Worm (Caenorhabditis elegans) whole organism, L2 larva: ENCODE measurements around the gene F08G2.4.

Source experiments
- C34F6.9 ChIP-seq: fragments of 150-350 bp; optimal IDR thresholded peaks from 2 replicates; lab custom pipeline; 2014; ENCODE audit warnings: missing biosample characterization, missing genetic modification characterization
- F13H6.1 ChIP-seq: sonication (generic microtip); optimal IDR thresholded peaks from 2 replicates; lab custom pipeline; 2016; ENCODE audit warnings: missing genetic modification characterization, missing compliant biosample characterization
- R02D3.7 ChIP-seq: fragments of 150-350 bp; optimal IDR thresholded peaks from 2 replicates; lab custom pipeline; 2014; ENCODE audit warnings: missing biosample characterization, missing genetic modification characterization
- Y55F3AM.14 ChIP-seq: fragments of 200-800 bp; sonication (Bioruptor generic); optimal IDR thresholded peaks from 2 replicates; lab custom pipeline; 2018; ENCODE audit warnings: mild to moderate bottlenecking, missing genetic modification characterization, missing compliant biosample characterization
- ama-1 ChIP-seq: fragments of 150-350 bp; optimal IDR thresholded peaks from 2 replicates; lab custom pipeline; 2018; ENCODE audit warnings: inconsistent platforms
- blmp-1 ChIP-seq: sonication (generic microtip); optimal IDR thresholded peaks from 2 replicates; lab custom pipeline; 2017; ENCODE audit warnings: missing genetic modification characterization, mild to moderate bottlenecking, missing compliant biosample characterization, antibody characterized with exemption, moderate library complexity; ENCODE audit not compliant: insufficient read depth
- ceh-82 ChIP-seq: fragments of 150-350 bp; optimal IDR thresholded peaks from 2 replicates; lab custom pipeline; 2014; ENCODE audit warnings: missing biosample characterization, missing genetic modification characterization
- crh-2 ChIP-seq: sonication (generic microtip); optimal IDR thresholded peaks from 2 replicates; lab custom pipeline; 2017; ENCODE audit warnings: missing biosample characterization, missing genetic modification characterization
- elt-1 ChIP-seq: fragments of 150-350 bp; optimal IDR thresholded peaks from 2 replicates; lab custom pipeline; 2014; ENCODE audit warnings: missing biosample characterization, missing genetic modification characterization
- fos-1 ChIP-seq: fragments of 150-350 bp; optimal IDR thresholded peaks from 2 replicates; lab custom pipeline; 2014; ENCODE audit warnings: missing biosample characterization, missing genetic modification characterization
- lin-39 ChIP-seq: fragments of 150-350 bp; optimal IDR thresholded peaks from 2 replicates; lab custom pipeline; 2014; ENCODE audit warnings: missing biosample characterization, missing genetic modification reagents, missing genetic modification characterization
- lsy-2 ChIP-seq, 2 experiments: fragments of 150-350 bp in 1 of 2; sonication (generic microtip) in 1 of 2; optimal IDR thresholded peaks; 2 replicates each; lab custom pipeline; 2014 to 2017; ENCODE audit warnings: missing biosample characterization in 2 of 2, missing genetic modification characterization in 2 of 2
- mdl-1 ChIP-seq, 2 experiments: fragments of 150-350 bp in 1 of 2; sonication (generic microtip) in 1 of 2; optimal IDR thresholded peaks; 2 replicates each; lab custom pipeline; 2017; ENCODE audit warnings: missing biosample characterization in 2 of 2, missing genetic modification characterization in 2 of 2
- nhr-12 ChIP-seq: fragments of 150-350 bp; optimal IDR thresholded peaks from 2 replicates; lab custom pipeline; 2014; ENCODE audit warnings: missing biosample characterization, missing genetic modification characterization
- nhr-23 ChIP-seq: fragments of 150-350 bp; optimal IDR thresholded peaks from 2 replicates; lab custom pipeline; 2014; ENCODE audit warnings: missing biosample characterization, missing genetic modification reagents, missing genetic modification characterization
- nhr-6 ChIP-seq: fragments of 150-350 bp; optimal IDR thresholded peaks from 2 replicates; lab custom pipeline; 2014; ENCODE audit warnings: missing biosample characterization, missing genetic modification characterization
- skn-1 ChIP-seq: sonication (generic microtip); optimal IDR thresholded peaks from 2 replicates; lab custom pipeline; 2017; ENCODE audit warnings: missing biosample characterization, missing genetic modification characterization
- sma-3 ChIP-seq: sonication (generic microtip); optimal IDR thresholded peaks from 2 replicates; lab custom pipeline; 2016; ENCODE audit warnings: missing genetic modification reagents, missing genetic modification characterization, missing compliant biosample characterization
- sma-9 ChIP-seq, 2 experiments: fragments of 150-350 bp in 1 of 2; sonication (generic microtip) in 1 of 2; optimal IDR thresholded peaks; 2 replicates each; lab custom pipeline; 2014 to 2016; ENCODE audit warnings: missing genetic modification characterization in 2 of 2, mild to moderate bottlenecking in 1 of 2, missing biosample characterization in 1 of 2, missing compliant biosample characterization in 1 of 2, missing genetic modification reagents in 1 of 2, moderate library complexity in 1 of 2
- unc-39 ChIP-seq: fragments of 150-350 bp; optimal IDR thresholded peaks from 2 replicates; lab custom pipeline; 2014; ENCODE audit warnings: missing biosample characterization, missing genetic modification characterization
- unc-55 ChIP-seq: fragments of 150-350 bp; sonication (generic microtip); optimal IDR thresholded peaks from 3 replicates; lab custom pipeline; 2014; ENCODE audit warnings: missing biosample characterization, missing genetic modification reagents, missing genetic modification characterization
- unc-62 ChIP-seq: fragments of 150-350 bp; optimal IDR thresholded peaks from 2 replicates; lab custom pipeline; 2014; ENCODE audit warnings: missing biosample characterization, missing genetic modification reagents, missing genetic modification characterization
- zag-1 ChIP-seq: fragments of 150-350 bp; optimal IDR thresholded peaks from 2 replicates; lab custom pipeline; 2014; ENCODE audit warnings: missing biosample characterization, missing genetic modification characterization
- ztf-11 ChIP-seq: sonication (generic microtip); optimal IDR thresholded peaks from 2 replicates; lab custom pipeline; 2017; ENCODE audit warnings: missing biosample characterization, missing genetic modification characterization

The F08G2.4 gene

ce11 chrII:13872191-13872889 lies 41.9 kb downstream of the F08G2.4 start, which contains the start of the genes cup-14 and ndub-8 (continued):
- peak; percentile 43 for TF ChIP-seq R02D3.7 (tag; lab: Kevin White, UChicago)
- peak; percentile 81 for TF ChIP-seq F13H6.1 (tag; lab: Kevin White, UChicago)
- TF ChIP-seq ama-1 (lab: Kevin White, UChicago): peak; percentile 28
- TF ChIP-seq skn-1: no peak
- TF ChIP-seq elt-1 (tag; lab: Kevin White, UChicago): no peak
- peak; percentile 88 for TF ChIP-seq C34F6.9 (tag; lab: Kevin White, UChicago)
- TF ChIP-seq sma-9 (GFP tag; optimal IDR thresholded peaks at IDR 0.05; lab: Kevin White, UChicago): no peak
- no peak for TF ChIP-seq sma-9 (tag; optimal IDR thresholded peaks at IDR 0.05; lab: Kevin White, UChicago)
- peak; percentile 37 for TF ChIP-seq unc-62
- peak; percentile 92 for TF ChIP-seq sma-3 (GFP tag; lab: Kevin White, UChicago)

- no peak for TF ChIP-seq Y55F3AM.14 (GFP tag; lab: Kevin White, UChicago)
- TF ChIP-seq sma-9 (GFP tag; optimal IDR thresholded peaks at IDR 0.05; lab: Kevin White, UChicago): no peak
- TF ChIP-seq sma-9 (tag; optimal IDR thresholded peaks at IDR 0.05; lab: Kevin White, UChicago): no peak
- TF ChIP-seq ama-1 (lab: Kevin White, UChicago): no peak
- TF ChIP-seq nhr-6 (tag; lab: Kevin White, UChicago): no peak
- TF ChIP-seq elt-1 (tag; lab: Kevin White, UChicago): no peak
- TF ChIP-seq, all 48 proteins: peak for 0
These were observed 45.3 kb downstream of the F08G2.4 start, which contains the start of gene ing-3 for ce11 chrII:13875734-13876133. ing-3 (plus strand) TSS chrII:13876034.

- TF ChIP-seq nhr-23 (tag; lab: Kevin White, UChicago) (no peak), nhr-12 (tag; lab: Kevin White, UChicago) (no peak), C34F6.9 (tag; lab: Kevin White, UChicago) (no peak), zag-1 (tag; lab: Kevin White, UChicago) (no peak), fos-1 (tag; lab: Kevin White, UChicago) (no peak), ztf-11 (no peak), lin-39 (no peak), blmp-1 (tag; lab: Kevin White, UChicago) (no peak), mdl-1 (tag; optimal IDR thresholded peaks at IDR 0.05; lab: Kevin White, UChicago) (no peak)
These were observed 47.6 kb downstream of the F08G2.4 start for ce11 chrII:13877994-13878393.

DNA sequence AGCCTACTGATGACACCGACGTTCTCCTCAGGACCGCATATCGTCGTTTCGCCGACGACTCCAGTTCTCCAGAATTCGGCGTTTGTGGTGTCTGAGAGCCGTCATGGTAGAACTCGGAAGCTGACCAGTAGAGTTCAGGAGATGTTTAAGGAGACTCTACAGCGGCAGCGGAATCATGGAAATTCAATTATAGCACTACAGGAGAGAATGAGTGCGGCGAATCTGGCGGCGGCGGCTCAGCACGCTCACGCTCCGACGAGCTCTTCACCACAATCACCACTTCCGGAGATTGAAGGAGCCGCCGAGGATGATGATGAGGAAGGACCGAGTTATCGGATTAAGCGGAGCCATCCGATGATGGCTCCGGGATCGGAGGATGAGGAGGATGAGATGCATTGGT lies 49.2 kb downstream of the F08G2.4 start:
- TF ChIP-seq ama-1 (lab: Kevin White, UChicago) (no peak), lsy-2 (tag; optimal IDR thresholded peaks at IDR 0.05; lab: Kevin White, UChicago) (no peak), unc-39 (tag; lab: Kevin White, UChicago) (no peak), nhr-12 (tag; lab: Kevin White, UChicago) (no peak), crh-2 (tag; lab: Kevin White, UChicago) (no peak), ceh-82 (no peak), unc-55 (no peak), ztf-11 (no peak), zag-1 (tag; lab: Kevin White, UChicago) (no peak), fos-1 (tag; lab: Kevin White, UChicago) (no peak), unc-62 (no peak)
